Worm (Caenorhabditis elegans) whole organism, L1 larva: ENCODE data around the gene sre-49.

Source experiments
- C16A3.4 ChIP-seq: fragments of 150-350 bp; optimal IDR thresholded peaks from 2 replicates; lab custom pipeline; 2014; ENCODE audit warnings: missing biosample characterization, missing genetic modification characterization
- F16B12.6 ChIP-seq: fragments of 150-350 bp; optimal IDR thresholded peaks from 2 replicates; lab custom pipeline; 2014; ENCODE audit warnings: missing biosample characterization, missing genetic modification characterization
- aly-2 ChIP-seq: fragments of 150-350 bp; optimal IDR thresholded peaks from 2 replicates; lab custom pipeline; 2014; ENCODE audit warnings: missing biosample characterization, missing genetic modification characterization
- ceh-63 ChIP-seq: fragments of 200-800 bp; sonication (Bioruptor generic); optimal IDR thresholded peaks from 2 replicates; lab custom pipeline; 2018; ENCODE audit warnings: mild to moderate bottlenecking, missing genetic modification characterization, missing compliant biosample characterization
- ceh-90 ChIP-seq: sonication (generic microtip); optimal IDR thresholded peaks from 2 replicates; lab custom pipeline; 2016; ENCODE audit warnings: missing genetic modification characterization, missing compliant biosample characterization
- ces-1 ChIP-seq: fragments of 150-350 bp; optimal IDR thresholded peaks from 2 replicates; lab custom pipeline; 2014; ENCODE audit warnings: missing biosample characterization, missing genetic modification reagents, missing genetic modification characterization
- dpl-1 ChIP-seq, 3 experiments: fragments of 150-350 bp in 2 of 3; sonication (generic microtip) in 1 of 3; optimal IDR thresholded peaks; 2 replicates each; lab custom pipeline; 2014 to 2017; ENCODE audit warnings: missing biosample characterization in 3 of 3, missing genetic modification characterization in 3 of 3, missing genetic modification reagents in 3 of 3
- efl-1 ChIP-seq, 4 experiments: fragments of 150-350 bp; optimal IDR thresholded peaks in 3 of 4; peaks in 1 of 4; 1 replicate in 1 of 4; 2 replicates in 3 of 4; lab custom pipeline; 2014; ENCODE audit warnings: missing biosample characterization in 2 of 4, missing genetic modification characterization in 2 of 4, missing genetic modification reagents in 2 of 4
- efl-3 ChIP-seq: fragments of 200-800 bp; sonication (Bioruptor generic); optimal IDR thresholded peaks from 2 replicates; lab custom pipeline; 2018; ENCODE audit warnings: mild to moderate bottlenecking, missing genetic modification characterization, missing compliant biosample characterization
- egl-13 ChIP-seq: sonication (generic microtip); optimal IDR thresholded peaks from 2 replicates; lab custom pipeline; 2016; ENCODE audit warnings: missing genotype, missing genetic modification reagents, missing genetic modification characterization, missing compliant biosample characterization
- elt-2 ChIP-seq: sonication (generic microtip); optimal IDR thresholded peaks from 2 replicates; lab custom pipeline; 2016; ENCODE audit warnings: missing genetic modification characterization, mild to moderate bottlenecking, inconsistent platforms, missing compliant biosample characterization, missing genetic modification reagents
- fkh-4 ChIP-seq: sonication (generic microtip); optimal IDR thresholded peaks from 2 replicates; lab custom pipeline; 2016; ENCODE audit warnings: missing compliant biosample characterization, missing genetic modification characterization, borderline replicate concordance
- fkh-8 ChIP-seq: sonication (generic microtip); optimal IDR thresholded peaks from 2 replicates; lab custom pipeline; 2016; ENCODE audit warnings: mild to moderate bottlenecking, missing genetic modification characterization, missing compliant biosample characterization
- grh-1 ChIP-seq: fragments of 200-800 bp; sonication (Bioruptor generic); IDR thresholded peaks from 2 replicates; pipeline ENCODE4 v1.3.6; 2022; ENCODE audit warnings: missing genetic modification reagents, missing genetic modification characterization, missing compliant biosample characterization
- hlh-4 ChIP-seq: sonication (generic microtip); optimal IDR thresholded peaks from 2 replicates; lab custom pipeline; 2016; ENCODE audit warnings: mild to moderate bottlenecking, missing genetic modification characterization, missing compliant biosample characterization
- isw-1 ChIP-seq: fragments of 200-800 bp; sonication (Bioruptor generic); IDR thresholded peaks from 2 replicates; pipeline ENCODE4 v1.3.6; 2022; ENCODE audit warnings: missing genetic modification characterization, missing compliant biosample characterization
- lin-14 ChIP-seq: fragments of 200-800 bp; sonication (Bioruptor generic); optimal IDR thresholded peaks from 2 replicates; lab custom pipeline; 2018; ENCODE audit warnings: mild to moderate bottlenecking, missing genetic modification characterization, moderate library complexity, missing compliant biosample characterization
- lin-15B ChIP-seq: fragments of 150-350 bp; sonication (generic microtip); optimal IDR thresholded peaks from 3 replicates; lab custom pipeline; 2014; ENCODE audit warnings: missing biosample characterization, missing genetic modification characterization
- lir-3 ChIP-seq: sonication (generic microtip); optimal IDR thresholded peaks from 2 replicates; lab custom pipeline; 2016; ENCODE audit warnings: mild to moderate bottlenecking, missing genetic modification characterization, moderate library complexity, missing compliant biosample characterization; ENCODE audit not compliant: poor library complexity
- nhr-19 ChIP-seq: fragments of 200-800 bp; sonication (Bioruptor generic); conservative IDR thresholded peaks from 2 replicates; pipeline ENCODE4 v1.3.6; 2022; ENCODE audit warnings: missing genetic modification characterization, missing compliant biosample characterization
- nhr-237 ChIP-seq: fragments of 150-350 bp; optimal IDR thresholded peaks from 2 replicates; lab custom pipeline; 2014; ENCODE audit warnings: missing biosample characterization, missing genetic modification characterization
- nhr-28 ChIP-seq: fragments of 150-350 bp; optimal IDR thresholded peaks from 2 replicates; lab custom pipeline; 2014; ENCODE audit warnings: missing biosample characterization, missing genetic modification characterization
- nhr-47 ChIP-seq: sonication (generic microtip); optimal IDR thresholded peaks from 2 replicates; lab custom pipeline; 2016; ENCODE audit warnings: mild to moderate bottlenecking, missing genetic modification characterization, moderate library complexity, missing compliant biosample characterization
- nhr-76 ChIP-seq: sonication (generic microtip); optimal IDR thresholded peaks from 2 replicates; lab custom pipeline; 2017; ENCODE audit warnings: missing biosample characterization, missing genetic modification characterization
- nhr-85 ChIP-seq: sonication (generic microtip); peaks from one replicate; lab custom pipeline; 2016; ENCODE audit warnings: missing genetic modification characterization, inconsistent platforms, missing compliant biosample characterization
- rnt-1 ChIP-seq: sonication (generic microtip); optimal IDR thresholded peaks from 2 replicates; lab custom pipeline; 2016; ENCODE audit warnings: mild to moderate bottlenecking, missing genetic modification characterization, moderate library complexity, missing compliant biosample characterization
- skn-1 ChIP-seq: fragments of 150-350 bp; optimal IDR thresholded peaks from 2 replicates; lab custom pipeline; 2014; ENCODE audit warnings: missing biosample characterization, missing genetic modification characterization
- sox-4 ChIP-seq: sonication (generic microtip); optimal IDR thresholded peaks from 2 replicates; lab custom pipeline; 2016; ENCODE audit warnings: missing genetic modification characterization, missing compliant biosample characterization
- sptf-1 ChIP-seq: fragments of 150-350 bp; optimal IDR thresholded peaks from 2 replicates; lab custom pipeline; 2014; ENCODE audit warnings: missing biosample characterization, missing genetic modification characterization
- swsn-7 ChIP-seq: sonication (generic microtip); optimal IDR thresholded peaks from 2 replicates; lab custom pipeline; 2016; ENCODE audit warnings: missing genetic modification characterization, missing compliant biosample characterization
- tbx-2 ChIP-seq: sonication (generic microtip); optimal IDR thresholded peaks from 2 replicates; lab custom pipeline; 2016; ENCODE audit warnings: missing genetic modification characterization, missing compliant biosample characterization
- unc-62 ChIP-seq: fragments of 150-350 bp; optimal IDR thresholded peaks from 2 replicates; lab custom pipeline; 2014; ENCODE audit warnings: missing biosample characterization, missing genetic modification reagents, missing genetic modification characterization
- xbp-1 ChIP-seq: sonication (generic microtip); optimal IDR thresholded peaks from 2 replicates; lab custom pipeline; 2016; ENCODE audit warnings: missing genetic modification characterization, missing compliant biosample characterization
- ztf-4 ChIP-seq: fragments of 150-350 bp; optimal IDR thresholded peaks from 2 replicates; lab custom pipeline; 2014; ENCODE audit warnings: missing biosample characterization, missing genetic modification characterization

Gene sre-49

DNA sequence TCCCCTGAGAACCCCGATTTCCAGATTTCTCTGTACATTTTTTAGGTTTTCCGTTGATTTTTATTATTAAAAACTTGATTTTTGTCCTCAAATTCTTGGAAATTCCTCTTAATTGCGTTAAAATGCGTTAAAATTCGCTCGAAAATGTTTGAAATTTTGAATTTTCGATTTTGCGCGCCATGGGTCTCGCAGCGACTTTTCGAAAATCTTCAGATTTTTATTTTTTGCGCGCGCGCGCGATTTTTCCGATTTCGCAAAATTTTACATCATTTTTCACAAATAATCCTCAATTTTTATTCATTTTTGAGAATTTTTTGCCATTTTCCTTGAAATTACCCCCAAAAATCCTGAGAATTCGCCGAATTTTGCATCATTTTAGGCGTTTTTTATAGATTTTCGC, 34.6 kb upstream of the sre-49 start:
- TF ChIP-seq dpl-1 (GFP tag; optimal IDR thresholded peaks at IDR 0.05; lab: Kevin White, UChicago), result peak in 1 of 3 experiments; percentile 20
- TF ChIP-seq efl-1 (optimal IDR thresholded peaks at IDR 0.05; lab: Kevin White, UChicago), result peak in 1 of 2 experiments; percentile 59
- TF ChIP-seq efl-1 (GFP tag; optimal IDR thresholded peaks at IDR 0.05 in 1 of 2; lab: Kevin White, UChicago), result no peak
- TF ChIP-seq nhr-28 (tag; lab: Kevin White, UChicago), result no peak

ce11 chrII:12289085-12289484, 29.6 kb upstream of the sre-49 start, which contains the start of gene Y57A10A.31:
Gene Y57A10A.31 (plus strand): TSS chrII:12289385.
- TF ChIP-seq swsn-7 (tag; lab: Kevin White, UChicago) (no peak), efl-1 (optimal IDR thresholded peaks at IDR 0.05; lab: Kevin White, UChicago) (no peak), efl-1 (GFP tag; optimal IDR thresholded peaks at IDR 0.05 in 1 of 2; lab: Kevin White, UChicago) (peak in 1 of 2 experiments; percentile 41)

DNA sequence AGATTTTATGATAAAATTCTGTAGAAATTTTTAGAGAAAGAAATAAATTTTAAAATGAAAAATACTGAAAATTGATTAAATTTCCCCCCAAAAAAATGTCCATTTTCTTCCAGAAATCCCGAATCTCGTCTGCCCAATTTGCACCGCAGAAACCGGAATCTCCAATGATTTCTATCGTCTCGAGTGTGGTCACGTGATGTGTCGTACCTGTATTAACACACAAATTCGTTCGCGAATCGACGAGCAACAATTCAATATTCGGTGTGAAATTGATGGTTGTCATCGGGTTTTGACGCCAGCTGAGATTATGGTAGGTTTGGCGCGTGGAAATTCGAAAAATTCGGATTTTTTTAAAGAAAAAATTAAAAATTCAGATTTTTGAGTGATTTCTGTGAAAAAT, 22.1 kb upstream of the sre-49 start:
- TF ChIP-seq nhr-85 (tag; lab: Kevin White, UChicago) (peak; percentile 3), fkh-8 (tag; lab: Kevin White, UChicago) (no peak), lin-15B (tag; lab: Kevin White, UChicago) (no peak), elt-2 (tag; lab: Kevin White, UChicago) (no peak), efl-1 (optimal IDR thresholded peaks at IDR 0.05; lab: Kevin White, UChicago) (no peak), efl-1 (GFP tag; optimal IDR thresholded peaks at IDR 0.05 in 1 of 2; lab: Kevin White, UChicago) (peak in 1 of 2 experiments; percentile 55), tbx-2 (no peak), C16A3.4 (no peak), efl-3 (no peak)

ce11 chrII:12300680-12301079, 18.0 kb upstream of the sre-49 start:
- TF ChIP-seq ztf-4 (tag; lab: Kevin White, UChicago) (no peak), sptf-1 (tag; lab: Kevin White, UChicago) (no peak), nhr-237 (tag; lab: Kevin White, UChicago) (no peak), isw-1 (no peak), lin-14 (GFP tag; lab: Kevin White, UChicago) (no peak), skn-1 (tag; lab: Kevin White, UChicago) (no peak), aly-2 (tag; lab: Kevin White, UChicago) (no peak), rnt-1 (tag; lab: Kevin White, UChicago) (no peak), hlh-4 (no peak), nhr-28 (tag; lab: Kevin White, UChicago) (no peak), nhr-47 (no peak)

- TF ChIP-seq dpl-1 (GFP tag; optimal IDR thresholded peaks at IDR 0.05; lab: Kevin White, UChicago), result no peak
- no peak for TF ChIP-seq xbp-1 (tag; lab: Kevin White, UChicago)
- no peak for TF ChIP-seq fkh-4 (tag; lab: Kevin White, UChicago)
- no peak for TF ChIP-seq ces-1 (GFP tag; lab: Kevin White, UChicago)
- no peak for TF ChIP-seq lir-3 (tag; lab: Kevin White, UChicago)
- TF ChIP-seq nhr-19 (GFP tag; lab: Robert Waterston, UW), result no peak
- TF ChIP-seq nhr-76 (tag; lab: Kevin White, UChicago), result no peak
- TF ChIP-seq ceh-90 (tag; lab: Kevin White, UChicago), result no peak
- TF ChIP-seq F16B12.6 (tag; lab: Kevin White, UChicago), result no peak
- TF ChIP-seq unc-62 (GFP tag; lab: Kevin White, UChicago), result no peak
- TF ChIP-seq egl-13 (tag; lab: Kevin White, UChicago), result no peak
- TF ChIP-seq grh-1 (GFP tag; lab: Robert Waterston, UW), result no peak
- TF ChIP-seq ceh-63 (GFP tag; lab: Kevin White, UChicago), result no peak
- no peak for TF ChIP-seq sox-4
- no peak for TF ChIP-seq lin-15B (tag; lab: Kevin White, UChicago)
- TF ChIP-seq elt-2 (tag; lab: Kevin White, UChicago), result no peak
These were observed 17.4 kb upstream of the sre-49 start for ce11 chrII:12301233-12301632.
